Worm (Caenorhabditis elegans) whole organism, L2 larva: ENCODE measurements around the gene srt-12.

ENCODE experiments used
- R02D3.7 ChIP-seq: fragments of 150-350 bp; optimal IDR thresholded peaks from 2 replicates; lab custom pipeline; 2014; ENCODE audit warnings: missing biosample characterization, missing genetic modification characterization
- ZK546.5 ChIP-seq: sonication (generic microtip); optimal IDR thresholded peaks from 2 replicates; lab custom pipeline; 2017; ENCODE audit warnings: missing biosample characterization, missing genetic modification characterization
- blmp-1 ChIP-seq: sonication (generic microtip); optimal IDR thresholded peaks from 2 replicates; lab custom pipeline; 2017; ENCODE audit warnings: missing genetic modification characterization, mild to moderate bottlenecking, missing compliant biosample characterization, antibody characterized with exemption, moderate library complexity; ENCODE audit not compliant: insufficient read depth
- ceh-82 ChIP-seq: fragments of 150-350 bp; optimal IDR thresholded peaks from 2 replicates; lab custom pipeline; 2014; ENCODE audit warnings: missing biosample characterization, missing genetic modification characterization
- elt-1 ChIP-seq: fragments of 150-350 bp; optimal IDR thresholded peaks from 2 replicates; lab custom pipeline; 2014; ENCODE audit warnings: missing biosample characterization, missing genetic modification characterization
- gmeb-1 ChIP-seq: fragments of 150-350 bp; optimal IDR thresholded peaks from 2 replicates; lab custom pipeline; 2014; ENCODE audit warnings: missing biosample characterization, missing genetic modification characterization
- lin-39 ChIP-seq: fragments of 150-350 bp; optimal IDR thresholded peaks from 2 replicates; lab custom pipeline; 2014; ENCODE audit warnings: missing biosample characterization, missing genetic modification reagents, missing genetic modification characterization
- lsy-2 ChIP-seq, 2 experiments: fragments of 150-350 bp in 1 of 2; sonication (generic microtip) in 1 of 2; optimal IDR thresholded peaks; 2 replicates each; lab custom pipeline; 2014 to 2017; ENCODE audit warnings: missing biosample characterization in 2 of 2, missing genetic modification characterization in 2 of 2
- nhr-11 ChIP-seq: fragments of 150-350 bp; optimal IDR thresholded peaks from 2 replicates; lab custom pipeline; 2014; ENCODE audit warnings: missing biosample characterization, missing genetic modification characterization
- nhr-77 ChIP-seq: fragments of 150-350 bp; optimal IDR thresholded peaks from 2 replicates; lab custom pipeline; 2014; ENCODE audit warnings: missing biosample characterization, missing genetic modification characterization
- unc-39 ChIP-seq: fragments of 150-350 bp; optimal IDR thresholded peaks from 2 replicates; lab custom pipeline; 2014; ENCODE audit warnings: missing biosample characterization, missing genetic modification characterization
- unc-55 ChIP-seq: fragments of 150-350 bp; sonication (generic microtip); optimal IDR thresholded peaks from 3 replicates; lab custom pipeline; 2014; ENCODE audit warnings: missing biosample characterization, missing genetic modification reagents, missing genetic modification characterization
- unc-62 ChIP-seq: fragments of 150-350 bp; optimal IDR thresholded peaks from 2 replicates; lab custom pipeline; 2014; ENCODE audit warnings: missing biosample characterization, missing genetic modification reagents, missing genetic modification characterization
- zag-1 ChIP-seq: fragments of 150-350 bp; optimal IDR thresholded peaks from 2 replicates; lab custom pipeline; 2014; ENCODE audit warnings: missing biosample characterization, missing genetic modification characterization

ce11 chrV:4236118-4236517 lies 6.2 kb downstream of the srt-12 start, which contains the start of gene nlp-13:
- TF ChIP-seq nhr-11: no peak
- TF ChIP-seq unc-62 (GFP tag; lab: Kevin White, UChicago): no peak
- no peak for TF ChIP-seq elt-1 (tag; lab: Kevin White, UChicago)
- TF ChIP-seq ZK546.5: no peak
- no peak for TF ChIP-seq R02D3.7 (tag; lab: Kevin White, UChicago)
- TF ChIP-seq unc-55 (GFP tag; lab: Kevin White, UChicago): no peak
- no peak for TF ChIP-seq blmp-1
- TF ChIP-seq zag-1: no peak
- TF ChIP-seq unc-39 (tag; lab: Kevin White, UChicago): no peak
- no peak for TF ChIP-seq nhr-77 (tag; lab: Kevin White, UChicago)
- TF ChIP-seq lin-39 (tag; lab: Kevin White, UChicago): no peak
- TF ChIP-seq lsy-2 (tag; optimal IDR thresholded peaks at IDR 0.05; lab: Kevin White, UChicago): no peak
- TF ChIP-seq ceh-82 (tag; lab: Kevin White, UChicago): no peak
- no peak for TF ChIP-seq gmeb-1
